Worm (Caenorhabditis elegans): Measurements from ENCODE around the gene mlc-4.

Gene mlc-4

ce11 chrIII:3395112-3395511, 1.5 kb upstream of the mlc-4 start:
- no peak for TF ChIP-seq sma-9 (GFP tag; optimal IDR thresholded peaks at IDR 0.05)
- no peak for TF ChIP-seq sma-9 (tag; optimal IDR thresholded peaks at IDR 0.05)
- TF ChIP-seq F13H6.1 (tag; optimal IDR thresholded peaks at IDR 0.05) = no peak
- no peak for TF ChIP-seq nhr-237 (tag; optimal IDR thresholded peaks at IDR 0.05)
- no peak for TF ChIP-seq nhr-25 (tag; optimal IDR thresholded peaks at IDR 0.05)
- TF ChIP-seq nhr-10 (tag; optimal IDR thresholded peaks at IDR 0.05) = no peak
- TF ChIP-seq blmp-1 (tag; optimal IDR thresholded peaks at IDR 0.05; ENCODE audit: insufficient read depth) = no peak
- no peak for TF ChIP-seq unc-55 (GFP tag; optimal IDR thresholded peaks at IDR 0.05)
- no peak for TF ChIP-seq mdl-1 (tag; optimal IDR thresholded peaks at IDR 0.05)

DNA sequence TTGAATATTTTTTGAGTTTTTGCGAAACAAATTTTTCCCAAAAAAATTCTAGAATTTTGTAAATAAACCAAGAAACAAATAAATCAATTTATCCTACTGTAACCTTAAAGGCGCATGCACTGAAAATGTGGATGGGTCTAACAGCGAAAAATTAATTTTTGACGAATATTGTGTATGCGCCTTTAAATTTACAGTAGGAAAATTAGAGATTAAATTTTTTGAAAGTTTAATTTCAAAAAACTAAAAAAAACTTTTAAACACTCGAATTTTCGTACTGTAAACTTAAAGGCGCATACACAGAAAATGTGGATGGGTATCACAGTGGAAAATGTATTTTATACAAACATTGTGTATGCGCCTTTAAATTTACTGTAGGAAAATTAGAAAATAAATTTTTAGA, 3.4 kb downstream of the mlc-4 start:
- no peak for TF ChIP-seq nhr-129 (tag; optimal IDR thresholded peaks at IDR 0.05)
- no peak for TF ChIP-seq R02D3.7 (tag; optimal IDR thresholded peaks at IDR 0.05)
- TF ChIP-seq mdl-1 (tag; optimal IDR thresholded peaks at IDR 0.05) = no peak
- no peak for TF ChIP-seq nhr-23 (tag; optimal IDR thresholded peaks at IDR 0.05)
- no peak for TF ChIP-seq lin-39 (tag; optimal IDR thresholded peaks at IDR 0.05)
- TF ChIP-seq elt-1 (tag; optimal IDR thresholded peaks at IDR 0.05) = no peak
- TF ChIP-seq dmd-4 (tag; optimal IDR thresholded peaks at IDR 0.05) = no peak
- TF ChIP-seq unc-39 (tag; optimal IDR thresholded peaks at IDR 0.05) = no peak
- no peak for TF ChIP-seq peb-1 (tag; optimal IDR thresholded peaks at IDR 0.05)
- TF ChIP-seq skn-1 (tag; optimal IDR thresholded peaks at IDR 0.05) = no peak
- TF ChIP-seq lsy-2 (tag; optimal IDR thresholded peaks at IDR 0.05) = no peak
- no peak for TF ChIP-seq zag-1 (tag; optimal IDR thresholded peaks at IDR 0.05)
- no peak for TF ChIP-seq nhr-25 (tag; optimal IDR thresholded peaks at IDR 0.05)
- no peak for TF ChIP-seq sma-3 (GFP tag; optimal IDR thresholded peaks at IDR 0.05)
- TF ChIP-seq mab-5 (tag; optimal IDR thresholded peaks at IDR 0.05) = no peak
- TF ChIP-seq sem-4 (tag; optimal IDR thresholded peaks at IDR 0.05) = no peak

ce11 chrIII:3389426-3390020, 4.1 kb downstream of the mlc-4 start, which contains the start of the genes elmd-1 and hecw-1:
TSS of gene elmd-1 (plus strand) at chrIII:3389919.
TSS of gene hecw-1 (minus strand) at chrIII:3389970.
- TF ChIP-seq nhr-12 (tag; optimal IDR thresholded peaks at IDR 0.05) = no peak
- no peak for TF ChIP-seq lin-11 (tag; optimal IDR thresholded peaks at IDR 0.05)
- no peak for TF ChIP-seq dmd-4 (tag; optimal IDR thresholded peaks at IDR 0.05)
- TF ChIP-seq egl-27 (tag; optimal IDR thresholded peaks at IDR 0.05) = peak; percentile 50
- TF ChIP-seq unc-55 (GFP tag; optimal IDR thresholded peaks at IDR 0.05) = peak; percentile 73
- no peak for TF ChIP-seq Y55F3AM.14 (GFP tag; optimal IDR thresholded peaks at IDR 0.05)
- TF ChIP-seq nhr-21 (tag; optimal IDR thresholded peaks at IDR 0.05) = no peak
- peak; percentile 56 for TF ChIP-seq lin-13 (GFP tag; optimal IDR thresholded peaks at IDR 0.05)
- peak; percentile 53 for TF ChIP-seq gmeb-1 (tag; optimal IDR thresholded peaks at IDR 0.05)
- no peak for TF ChIP-seq nhr-10 (tag; optimal IDR thresholded peaks at IDR 0.05)
- no peak for TF ChIP-seq ztf-11 (tag; optimal IDR thresholded peaks at IDR 0.05)
- no peak for TF ChIP-seq lin-39 (tag; optimal IDR thresholded peaks at IDR 0.05)
- TF ChIP-seq fos-1 (tag; optimal IDR thresholded peaks at IDR 0.05) = peak; percentile 70
- no peak for TF ChIP-seq elt-3 (tag; optimal IDR thresholded peaks at IDR 0.05)
- TF ChIP-seq ceh-82 (tag; optimal IDR thresholded peaks at IDR 0.05) = no peak
- TF ChIP-seq sem-4 (tag; optimal IDR thresholded peaks at IDR 0.05) = no peak
- peak; percentile 57 for TF ChIP-seq nhr-129 (tag; optimal IDR thresholded peaks at IDR 0.05)
- peak; percentile 22 to 56 for TF ChIP-seq lsy-2 (tag; optimal IDR thresholded peaks at IDR 0.05)
- TF ChIP-seq elt-1 (tag; optimal IDR thresholded peaks at IDR 0.05) = no peak
- TF ChIP-seq unc-62 (GFP tag; optimal IDR thresholded peaks at IDR 0.05) = no peak
- TF ChIP-seq C34F6.9 (tag; optimal IDR thresholded peaks at IDR 0.05) = peak; percentile 63
- TF ChIP-seq F13H6.1 (tag; optimal IDR thresholded peaks at IDR 0.05) = peak; percentile 60
- peak; percentile 71 for TF ChIP-seq crh-2 (tag; optimal IDR thresholded peaks at IDR 0.05)
- no peak for TF ChIP-seq ztf-1 (GFP tag; conservative IDR thresholded peaks at IDR 0.05)
- no peak for TF ChIP-seq unc-39 (tag; optimal IDR thresholded peaks at IDR 0.05)
- TF ChIP-seq R02D3.7 (tag; optimal IDR thresholded peaks at IDR 0.05) = no peak
- peak; percentile 51 for TF ChIP-seq sma-3 (GFP tag; optimal IDR thresholded peaks at IDR 0.05)
- no peak for TF ChIP-seq mab-5 (tag; optimal IDR thresholded peaks at IDR 0.05)
- peak; percentile 28 for TF ChIP-seq ztf-4 (tag; optimal IDR thresholded peaks at IDR 0.05)
- no peak for TF ChIP-seq nhr-11 (tag; optimal IDR thresholded peaks at IDR 0.05)
- TF ChIP-seq sma-9 (GFP tag; optimal IDR thresholded peaks at IDR 0.05) = peak; percentile 3
- TF ChIP-seq sma-9 (tag; optimal IDR thresholded peaks at IDR 0.05) = no peak
- no peak for TF ChIP-seq ceh-16 (tag; optimal IDR thresholded peaks at IDR 0.05)

Data from whole organism, L2 larva.